Fruit fly (Drosophila melanogaster) whole organism, embryonic: ENCODE data around the gene Elo68alpha.

Experiments used
- CG10979 ChIP-seq: fragments of 200-800 bp; sonication (Bioruptor generic); optimal IDR thresholded peaks from 2 replicates; lab custom pipeline; 2018; ENCODE audit warnings: missing biosample characterization, mild to moderate bottlenecking, missing genetic modification characterization, moderate library complexity
- CG12104 ChIP-seq: fragments of 200-800 bp; sonication (Bioruptor generic); optimal IDR thresholded peaks from 3 replicates; lab custom pipeline; 2016; ENCODE audit warnings: missing biosample characterization, missing genetic modification characterization
- CG12391 ChIP-seq: fragments of 200-800 bp; sonication (Bioruptor generic); optimal IDR thresholded peaks from 3 replicates; lab custom pipeline; 2018; ENCODE audit warnings: missing biosample characterization, mild to moderate bottlenecking, missing genetic modification characterization, moderate library complexity
- CG14014 ChIP-seq: fragments of 200-800 bp; sonication (Bioruptor generic); IDR thresholded peaks from 2 replicates; pipeline ENCODE4 v1.3.6; 2022; ENCODE audit warnings: missing biosample characterization, missing genetic modification characterization
- CG14710 ChIP-seq: fragments of 200-800 bp; sonication (Bioruptor generic); optimal IDR thresholded peaks from 3 replicates; lab custom pipeline; 2019; ENCODE audit warnings: missing biosample characterization, mild to moderate bottlenecking, missing genetic modification characterization, moderate library complexity
- CG1647 ChIP-seq: fragments of 200-800 bp; sonication (Bioruptor generic); optimal IDR thresholded peaks from 3 replicates; lab custom pipeline; 2016; ENCODE audit warnings: missing biosample characterization, missing genetic modification characterization
- CG2120 ChIP-seq: fragments of 200-800 bp; sonication (Bioruptor generic); optimal IDR thresholded peaks from 3 replicates; lab custom pipeline; 2016; ENCODE audit warnings: missing biosample characterization, missing genetic modification characterization
- CG31441 ChIP-seq: fragments of 200-800 bp; sonication (Bioruptor generic); IDR thresholded peaks from 2 replicates; pipeline ENCODE4 v1.3.6; 2022; ENCODE audit warnings: missing biosample characterization, missing genetic modification characterization
- CG32767 ChIP-seq: fragments of 200-800 bp; sonication (Bioruptor generic); IDR thresholded peaks from 2 replicates; pipeline ENCODE4 v1.3.6; 2022; ENCODE audit warnings: missing biosample characterization, missing genetic modification characterization
- CG3281 ChIP-seq: fragments of 200-800 bp; sonication (Bioruptor generic); optimal IDR thresholded peaks from 3 replicates; lab custom pipeline; 2017; ENCODE audit warnings: missing biosample characterization, mild to moderate bottlenecking, missing genetic modification characterization
- CG34376 ChIP-seq: fragments of 200-800 bp; sonication (Bioruptor generic); optimal IDR thresholded peaks from 2 replicates; lab custom pipeline; 2018; ENCODE audit warnings: missing biosample characterization, mild to moderate bottlenecking, missing genetic modification characterization
- CG42726 ChIP-seq: fragments of 200-800 bp; sonication (Bioruptor generic); IDR thresholded peaks from 2 replicates; pipeline ENCODE4 v1.3.6; 2022; ENCODE audit warnings: missing biosample characterization, missing genetic modification characterization; ENCODE audit not compliant: partially characterized antibody
- CG4404 ChIP-seq: fragments of 200-800 bp; sonication (Bioruptor generic); IDR thresholded peaks from 2 replicates; pipeline ENCODE4 v1.3.6; 2022; ENCODE audit warnings: missing biosample characterization, missing genetic modification characterization
- CG4707 ChIP-seq: fragments of 200-800 bp; sonication (Bioruptor generic); optimal IDR thresholded peaks from 2 replicates; lab custom pipeline; 2018; ENCODE audit warnings: missing biosample characterization, mild to moderate bottlenecking, missing genetic modification characterization, moderate library complexity
- CG6791 ChIP-seq: fragments of 200-800 bp; sonication (Bioruptor generic); IDR thresholded peaks from 3 replicates; pipeline ENCODE4 v1.3.6; 2022; ENCODE audit warnings: missing biosample characterization, missing genetic modification characterization; ENCODE audit not compliant: partially characterized antibody
- CG6813 ChIP-seq: fragments of 200-800 bp; sonication (Bioruptor generic); optimal IDR thresholded peaks from 2 replicates; lab custom pipeline; 2017; ENCODE audit warnings: missing biosample characterization, missing genetic modification characterization, mild to moderate bottlenecking, moderate library complexity, missing genetic modification reagents
- CG9817 ChIP-seq: fragments of 200-800 bp; sonication (Bioruptor generic); optimal IDR thresholded peaks from 2 replicates; lab custom pipeline; 2018; ENCODE audit warnings: missing biosample characterization, mild to moderate bottlenecking, missing genetic modification characterization, moderate library complexity
- Camta ChIP-seq: fragments of 200-800 bp; sonication (Bioruptor generic); optimal IDR thresholded peaks from 2 replicates; lab custom pipeline; 2016; ENCODE audit warnings: missing biosample characterization, missing genetic modification characterization
- Dbx ChIP-seq: fragments of 200-800 bp; sonication (Bioruptor generic); IDR thresholded peaks from 3 replicates; pipeline ENCODE4 v1.3.6; 2022; ENCODE audit warnings: missing biosample characterization, missing genetic modification characterization
- Dek ChIP-seq: fragments of 200-800 bp; sonication (Bioruptor generic); optimal IDR thresholded peaks from 3 replicates; lab custom pipeline; 2019; ENCODE audit warnings: missing biosample characterization, mild to moderate bottlenecking, missing genetic modification characterization, moderate library complexity
- Dfd ChIP-seq, 2 experiments: fragments of >200 bp; optimal IDR thresholded peaks; 2 replicates each; lab custom pipeline; 2017; ENCODE audit warnings: missing biosample characterization in 2 of 2, missing genetic modification characterization in 2 of 2
- Eip74EF ChIP-seq, 2 experiments: fragments of 200-800 bp in 1 of 2; fragments of >200 bp in 1 of 2; sonication (Bioruptor generic) in 1 of 2; optimal IDR thresholded peaks; 2 replicates each; lab custom pipeline; 2017 to 2019; ENCODE audit warnings: missing biosample characterization in 2 of 2, missing genetic modification characterization in 2 of 2, mild to moderate bottlenecking in 1 of 2, moderate library complexity in 1 of 2
- GATAe ChIP-seq: fragments of 200-800 bp; sonication (Bioruptor generic); conservative IDR thresholded peaks from 2 replicates; pipeline ENCODE4 v1.3.6; 2022; ENCODE audit warnings: missing biosample characterization, missing genetic modification characterization
- Hr3 ChIP-seq: fragments of 200-800 bp; sonication (Bioruptor generic); optimal IDR thresholded peaks from 3 replicates; lab custom pipeline; 2016; ENCODE audit warnings: missing biosample characterization, missing genetic modification characterization
- Hr51 ChIP-seq, 2 experiments: fragments of 200-800 bp; sonication (Bioruptor generic); optimal IDR thresholded peaks; 2 replicates in 1 of 2; 3 replicates in 1 of 2; lab custom pipeline; 2016 to 2018; ENCODE audit warnings: missing biosample characterization in 2 of 2, missing genetic modification characterization in 2 of 2, mild to moderate bottlenecking in 1 of 2, moderate library complexity in 1 of 2
- Mad ChIP-seq: fragments of 200-800 bp; sonication (Bioruptor generic); optimal IDR thresholded peaks from 2 replicates; lab custom pipeline; 2016; ENCODE audit warnings: missing biosample characterization, missing genetic modification characterization
- Myb ChIP-seq: fragments of 200-800 bp; sonication (Bioruptor generic); optimal IDR thresholded peaks from 2 replicates; lab custom pipeline; 2016; ENCODE audit warnings: missing biosample characterization, missing genetic modification characterization
- NK7.1 ChIP-seq: fragments of 200-800 bp; sonication (Bioruptor generic); optimal IDR thresholded peaks from 3 replicates; lab custom pipeline; 2016; ENCODE audit warnings: missing biosample characterization, missing genetic modification characterization
- Nf-YC ChIP-seq: fragments of 200-800 bp; optimal IDR thresholded peaks from 3 replicates; lab custom pipeline; 2019; ENCODE audit warnings: missing biosample characterization, mild to moderate bottlenecking, missing genetic modification characterization, moderate library complexity
- Rfx ChIP-seq: fragments of 200-800 bp; sonication (Bioruptor generic); IDR thresholded peaks from 2 replicates; pipeline ENCODE4 v1.3.6; 2022; ENCODE audit warnings: missing biosample characterization, missing genetic modification characterization
- Tbp ChIP-seq: fragments of >200 bp; optimal IDR thresholded peaks from 2 replicates; lab custom pipeline; 2018; ENCODE audit warnings: missing biosample characterization, missing genetic modification characterization
- Xrp1 ChIP-seq: fragments of 200-800 bp; sonication (Bioruptor generic); IDR thresholded peaks from 2 replicates; pipeline ENCODE4 v1.3.6; 2022; ENCODE audit warnings: missing biosample characterization, missing genetic modification characterization
- amos ChIP-seq: fragments of 200-800 bp; sonication (Bioruptor generic); IDR thresholded peaks from 2 replicates; pipeline ENCODE4 v1.3.6; 2022; ENCODE audit warnings: missing biosample characterization, missing genetic modification characterization; ENCODE audit not compliant: partially characterized antibody
- ash1 ChIP-seq: fragments of 200-800 bp; sonication (Bioruptor generic); optimal IDR thresholded peaks from 2 replicates; lab custom pipeline; 2018; ENCODE audit warnings: missing biosample characterization, mild to moderate bottlenecking, missing genetic modification characterization
- az2 ChIP-seq: fragments of 200-800 bp; sonication (Bioruptor generic); optimal IDR thresholded peaks from 3 replicates; lab custom pipeline; 2016; ENCODE audit warnings: missing biosample characterization, missing genetic modification characterization
- bbx ChIP-seq: fragments of 200-800 bp; sonication (Bioruptor generic); IDR thresholded peaks from 2 replicates; pipeline ENCODE4 v1.3.6; 2022; ENCODE audit warnings: missing biosample characterization, missing genetic modification characterization; ENCODE audit not compliant: partially characterized antibody
- cas ChIP-seq: fragments of 200-800 bp; sonication (Bioruptor generic); IDR thresholded peaks from 2 replicates; pipeline ENCODE4 v1.3.6; 2022; ENCODE audit warnings: missing biosample characterization, missing genetic modification characterization
- chif ChIP-seq, 2 experiments: fragments of 200-800 bp; sonication (Bioruptor generic); optimal IDR thresholded peaks; 3 replicates each; lab custom pipeline; 2016; ENCODE audit warnings: missing biosample characterization in 2 of 2, missing genetic modification characterization in 2 of 2
- chinmo ChIP-seq: fragments of 200-800 bp; sonication (Bioruptor generic); IDR thresholded peaks from 4 replicates; pipeline ENCODE4 v1.3.6; 2022; ENCODE audit warnings: missing biosample characterization, missing genetic modification characterization; ENCODE audit not compliant: partially characterized antibody
- esg ChIP-seq: fragments of 200-800 bp; sonication (Bioruptor generic); conservative IDR thresholded peaks from 2 replicates; pipeline ENCODE4 v1.3.6; 2022; ENCODE audit warnings: missing biosample characterization, missing genetic modification characterization
- exex ChIP-seq: fragments of 200-800 bp; sonication (Bioruptor generic); optimal IDR thresholded peaks from 4 replicates; lab custom pipeline; 2018; ENCODE audit warnings: missing biosample characterization, mild to moderate bottlenecking, missing genetic modification characterization, moderate library complexity
- gem ChIP-seq: fragments of 200-800 bp; sonication (Bioruptor generic); optimal IDR thresholded peaks from 2 replicates; lab custom pipeline; 2019; ENCODE audit warnings: missing biosample characterization, mild to moderate bottlenecking, missing genetic modification characterization, moderate library complexity
- jumu ChIP-seq: fragments of 200-800 bp; sonication (Bioruptor generic); optimal IDR thresholded peaks from 3 replicates; lab custom pipeline; 2016; ENCODE audit warnings: missing biosample characterization, missing genetic modification characterization
- lab ChIP-seq: fragments of 200-800 bp; sonication (Bioruptor generic); optimal IDR thresholded peaks from 3 replicates; lab custom pipeline; 2017; ENCODE audit warnings: missing biosample characterization, missing genetic modification characterization, mild to moderate bottlenecking, moderate library complexity, missing genetic modification reagents
- org-1 ChIP-seq: fragments of 200-800 bp; sonication (Bioruptor generic); optimal IDR thresholded peaks from 2 replicates; lab custom pipeline; 2017; ENCODE audit warnings: missing biosample characterization, missing genetic modification characterization
- otp ChIP-seq: fragments of 200-800 bp; sonication (Bioruptor generic); IDR thresholded peaks from 3 replicates; pipeline ENCODE4, ENCODE4 v1.3.6; 2022; ENCODE audit warnings: missing biosample characterization, missing genetic modification characterization
- toy ChIP-seq: fragments of 200-800 bp; sonication (Bioruptor generic); IDR thresholded peaks from 2 replicates; pipeline ENCODE4 v1.3.6; 2022; ENCODE audit warnings: missing biosample characterization, missing genetic modification characterization
- yki ChIP-seq: fragments of >200 bp; optimal IDR thresholded peaks from 3 replicates; lab custom pipeline; 2018
- zen ChIP-seq: fragments of 200-800 bp; sonication (Bioruptor generic); optimal IDR thresholded peaks from 3 replicates; lab custom pipeline; 2018; ENCODE audit warnings: missing biosample characterization, mild to moderate bottlenecking, missing genetic modification characterization, moderate library complexity
- zfh2 ChIP-seq: fragments of 200-800 bp; sonication (Bioruptor generic); optimal IDR thresholded peaks from 2 replicates; lab custom pipeline; 2016; ENCODE audit warnings: missing biosample characterization, missing genetic modification characterization

Gene Elo68alpha

dm6 chr3L:11061200-11061599 lies 41.6 kb downstream of the Elo68alpha start, which contains the start of the genes CG6321 and Blos2 (continued):
- TF ChIP-seq GATAe, result peak; percentile 55; the same call in 1 of the 2 replicates
- peak; percentile 19 for TF ChIP-seq Camta
- TF ChIP-seq CG32767 (GFP tag; lab: Robert Waterston, UW), result 0 out of 2 replicates have a peak, but pooled peaks have one; percentile 21
- TF ChIP-seq amos (GFP tag; lab: Robert Waterston, UW), result no peak
- no peak for TF ChIP-seq bbx (GFP tag; lab: Robert Waterston, UW)
- TF ChIP-seq CG31441 (GFP tag; lab: Robert Waterston, UW), result peak; percentile 84
- peak; percentile 86 for TF ChIP-seq CG3281
- peak; percentile 63 for TF ChIP-seq CG9817 (tag; lab: Kevin White, UChicago)
- no peak for TF ChIP-seq jumu
- no peak for TF ChIP-seq Tbp (GFP tag; lab: Kevin White, UChicago)
- TF ChIP-seq zen (tag; lab: Kevin White, UChicago), result peak; percentile 82
- no peak for TF ChIP-seq yki (lab: Kevin White, UChicago)
- TF ChIP-seq cas (GFP tag; lab: Robert Waterston, UW), result no peak
- peak; percentile 90 for TF ChIP-seq gem (tag; lab: Kevin White, UChicago)
- peak; percentile 3 for TF ChIP-seq CG1647
- peak; percentile 30; the same call in 1 of the 2 replicates for TF ChIP-seq esg (GFP tag; lab: Robert Waterston, UW)
- TF ChIP-seq Xrp1 (GFP tag; lab: Robert Waterston, UW), result peak; percentile 91
- TF ChIP-seq Dfd (GFP tag; optimal IDR thresholded peaks at IDR 0.05; lab: Kevin White, UChicago), result no peak
- TF ChIP-seq lab (GFP tag; lab: Kevin White, UChicago), result peak; percentile 86
- 0 out of 2 replicates have a peak, but pooled peaks have one; percentile 14 for TF ChIP-seq CG4404 (GFP tag; lab: Robert Waterston, UW)
- no peak for TF ChIP-seq CG42726 (GFP tag; lab: Robert Waterston, UW)
- TF ChIP-seq zfh2 (GFP tag; lab: Kevin White, UChicago), result no peak
- peak; percentile 5 to 88 for TF ChIP-seq Hr51 (GFP tag; optimal IDR thresholded peaks at IDR 0.05; lab: Kevin White, UChicago)
- no peak for TF ChIP-seq toy (GFP tag; lab: Robert Waterston, UW)
- peak; percentile 81 for TF ChIP-seq CG10979 (tag; lab: Kevin White, UChicago)
- peak; percentile 69 for TF ChIP-seq Hr3
- peak in 1 of 2 experiments; percentile 84 for TF ChIP-seq Eip74EF (GFP tag; optimal IDR thresholded peaks at IDR 0.05; lab: Kevin White, UChicago)
- no peak for TF ChIP-seq Mad (GFP tag; lab: Kevin White, UChicago)
- peak; percentile 73 for TF ChIP-seq Dek (tag; lab: Kevin White, UChicago)
- peak in 1 of 2 experiments; percentile 67 for TF ChIP-seq chif (GFP tag; optimal IDR thresholded peaks at IDR 0.05; lab: Kevin White, UChicago)
- peak; percentile 63 for TF ChIP-seq org-1 (GFP tag; lab: Kevin White, UChicago)
- TF ChIP-seq CG4707 (GFP tag; lab: Kevin White, UChicago), result peak; percentile 52
- TF ChIP-seq CG14014, result peak; percentile 51
- peak; percentile 17 for TF ChIP-seq CG34376 (GFP tag; lab: Kevin White, UChicago)
- no peak for TF ChIP-seq CG6791 (GFP tag; lab: Robert Waterston, UW)
- TF ChIP-seq chinmo (GFP tag; lab: Robert Waterston, UW), result no peak
- peak; percentile 69 for TF ChIP-seq Nf-YC (tag; lab: Kevin White, UChicago)
- peak; percentile 68 for TF ChIP-seq CG12104 (GFP tag; lab: Kevin White, UChicago)
- TF ChIP-seq Rfx (GFP tag; lab: Robert Waterston, UW), result peak; percentile 79
- peak; percentile 26 for TF ChIP-seq CG6813 (GFP tag; lab: Kevin White, UChicago)
- TF ChIP-seq CG12391 (tag; lab: Kevin White, UChicago), result peak; percentile 88
- TF ChIP-seq NK7.1 (GFP tag; lab: Kevin White, UChicago), result peak; percentile 25
- TF ChIP-seq CG2120, result peak; percentile 82
- peak; percentile 82 for TF ChIP-seq CG14710 (tag; lab: Kevin White, UChicago)
- no peak for TF ChIP-seq Myb
- TF ChIP-seq otp (GFP tag; lab: Robert Waterston, UW), result no peak
- no peak for TF ChIP-seq ash1 (GFP tag; lab: Kevin White, UChicago)
- TF ChIP-seq Dbx, result peak; percentile 63; the same call in 2 of the 3 replicates
- TF ChIP-seq exex (tag; lab: Kevin White, UChicago), result peak; percentile 81
- peak; percentile 66 for TF ChIP-seq az2 (GFP tag; lab: Kevin White, UChicago)
